Worm (Caenorhabditis elegans): Measurements from ENCODE around the gene degl-2.

degl-2 gene

DNA sequence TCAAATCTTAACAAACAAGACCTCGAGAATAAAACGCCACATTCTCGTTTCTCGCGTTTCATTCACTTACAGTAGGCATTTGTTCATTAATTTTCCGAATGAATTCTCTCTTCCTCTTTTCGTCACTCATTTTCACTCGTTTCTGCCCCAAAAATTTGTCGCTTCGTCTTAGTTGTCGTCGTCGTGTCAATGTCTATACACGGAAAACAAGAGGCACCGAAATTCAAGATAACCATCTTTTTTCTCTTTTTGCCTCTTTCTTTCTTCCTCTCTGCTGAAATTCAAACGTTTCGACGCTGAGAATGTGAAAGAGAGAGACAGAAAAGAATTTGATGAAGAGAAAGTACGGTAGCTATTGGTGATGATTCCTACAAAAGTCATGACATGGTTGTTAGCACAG, 25.3 kb upstream of the degl-2 start:
- TF ChIP-seq ceh-16 (tag; optimal IDR thresholded peaks at IDR 0.05) (peak; percentile 49), nhr-25 (tag; optimal IDR thresholded peaks at IDR 0.05) (peak; percentile 48), elt-1 (tag; optimal IDR thresholded peaks at IDR 0.05) (peak; percentile 77), nhr-23 (tag; optimal IDR thresholded peaks at IDR 0.05) (peak; percentile 84), lsy-2 (tag; optimal IDR thresholded peaks at IDR 0.05) (no peak)

DNA sequence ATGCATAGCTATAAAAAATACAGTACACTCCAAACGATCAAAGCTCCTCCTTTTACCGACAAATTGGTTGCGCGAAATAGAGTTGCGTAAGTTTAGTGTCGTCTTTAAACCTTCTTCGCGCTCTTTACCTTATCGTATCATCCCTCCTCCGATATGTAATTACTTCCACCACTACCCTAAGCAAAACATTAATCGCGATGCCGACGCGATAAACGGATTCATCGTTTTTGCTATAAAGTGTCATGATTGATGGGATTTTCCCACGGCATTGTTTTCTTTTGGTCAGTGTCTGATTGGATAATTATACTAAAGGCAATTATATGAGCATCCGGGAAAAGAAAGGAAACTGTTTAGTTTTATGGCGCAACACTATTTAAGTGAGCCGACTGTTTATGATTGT, 24.5 kb upstream of the degl-2 start:
- TF ChIP-seq mdl-1 (tag; optimal IDR thresholded peaks at IDR 0.05) (no peak), ceh-16 (tag; optimal IDR thresholded peaks at IDR 0.05) (peak; percentile 91), nhr-129 (tag; optimal IDR thresholded peaks at IDR 0.05) (no peak), fos-1 (tag; optimal IDR thresholded peaks at IDR 0.05) (no peak), lin-13 (GFP tag; optimal IDR thresholded peaks at IDR 0.05) (no peak), elt-1 (tag; optimal IDR thresholded peaks at IDR 0.05) (peak; percentile 94), ama-1 (optimal IDR thresholded peaks at IDR 0.05) (no peak), nhr-10 (tag; optimal IDR thresholded peaks at IDR 0.05) (no peak), elt-3 (tag; optimal IDR thresholded peaks at IDR 0.05) (no peak)

DNA sequence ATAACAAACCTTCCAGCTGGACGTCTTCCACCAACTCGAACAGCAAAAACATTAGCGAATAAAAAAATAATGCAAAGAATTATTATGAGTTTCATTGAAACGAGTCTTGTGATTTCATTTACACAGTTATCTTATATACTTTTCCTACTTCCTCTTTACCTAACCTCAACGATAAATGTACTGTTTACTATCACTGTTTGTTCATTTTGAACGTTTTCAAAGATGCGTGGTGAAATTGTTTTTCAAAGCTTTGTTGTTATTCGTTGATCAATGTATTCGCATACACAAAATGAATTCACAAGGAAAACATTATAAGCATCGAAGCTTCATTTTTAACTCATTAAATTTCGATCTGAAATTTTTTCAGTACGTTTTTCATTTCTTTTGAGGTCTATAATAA, 21.0 kb upstream of the degl-2 start, which contains the start of gene W09C2.7:
Gene W09C2.7 (minus strand): TSS at position 101 of the 400 bp plus-strand sequence.
- TF ChIP-seq nhr-6 (tag; optimal IDR thresholded peaks at IDR 0.05) (no peak), sma-9 (GFP tag; optimal IDR thresholded peaks at IDR 0.05) (no peak), sma-9 (tag; optimal IDR thresholded peaks at IDR 0.05) (no peak), nhr-23 (tag; optimal IDR thresholded peaks at IDR 0.05) (no peak), ceh-16 (tag; optimal IDR thresholded peaks at IDR 0.05) (no peak), F13H6.1 (tag; optimal IDR thresholded peaks at IDR 0.05) (no peak), nhr-12 (tag; optimal IDR thresholded peaks at IDR 0.05) (no peak), nhr-25 (tag; optimal IDR thresholded peaks at IDR 0.05) (no peak), ama-1 (optimal IDR thresholded peaks at IDR 0.05) (no peak)

ce11 chrIV:9623269-9623668, 20.0 kb upstream of the degl-2 start, which contains the start of gene W09C2.9:
TSS of gene W09C2.9 (minus strand) at chrIV:9623369.
- no peak for TF ChIP-seq skn-1 (tag; optimal IDR thresholded peaks at IDR 0.05)
- TF ChIP-seq unc-55 (GFP tag; optimal IDR thresholded peaks at IDR 0.05), result no peak
- no peak for TF ChIP-seq crh-2 (tag; optimal IDR thresholded peaks at IDR 0.05)
- TF ChIP-seq lin-11 (tag; optimal IDR thresholded peaks at IDR 0.05), result no peak
- TF ChIP-seq ztf-1 (GFP tag; conservative IDR thresholded peaks at IDR 0.05), result no peak
- no peak for TF ChIP-seq mab-5 (tag; optimal IDR thresholded peaks at IDR 0.05)

DNA sequence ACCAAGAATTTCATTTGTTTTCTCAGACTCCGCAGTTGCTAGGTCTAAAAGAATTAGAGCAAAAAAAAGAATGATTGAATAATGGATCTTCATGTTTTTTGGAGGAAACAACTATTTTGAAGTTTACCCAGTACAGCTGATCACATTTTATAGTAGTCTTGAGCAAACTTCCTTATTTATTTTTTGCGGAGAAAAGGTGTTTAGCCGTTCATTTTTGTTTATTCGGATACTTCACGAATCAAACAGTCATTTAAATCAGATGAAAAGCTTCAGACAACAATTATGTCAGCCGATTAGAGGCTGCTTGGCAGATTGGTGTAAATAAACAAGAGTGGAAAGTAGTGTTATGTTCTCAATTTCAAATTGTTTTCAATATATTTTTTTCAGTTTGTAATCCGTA, 19.0 kb upstream of the degl-2 start, which contains the start of gene W09C2.8:
Gene W09C2.8 (minus strand): TSS at position 101 of the 400 bp plus-strand sequence.
- no peak for TF ChIP-seq nhr-77 (tag; optimal IDR thresholded peaks at IDR 0.05)
- no peak for TF ChIP-seq ztf-4 (tag; optimal IDR thresholded peaks at IDR 0.05)
- TF ChIP-seq nhr-237 (tag; optimal IDR thresholded peaks at IDR 0.05), result no peak

DNA sequence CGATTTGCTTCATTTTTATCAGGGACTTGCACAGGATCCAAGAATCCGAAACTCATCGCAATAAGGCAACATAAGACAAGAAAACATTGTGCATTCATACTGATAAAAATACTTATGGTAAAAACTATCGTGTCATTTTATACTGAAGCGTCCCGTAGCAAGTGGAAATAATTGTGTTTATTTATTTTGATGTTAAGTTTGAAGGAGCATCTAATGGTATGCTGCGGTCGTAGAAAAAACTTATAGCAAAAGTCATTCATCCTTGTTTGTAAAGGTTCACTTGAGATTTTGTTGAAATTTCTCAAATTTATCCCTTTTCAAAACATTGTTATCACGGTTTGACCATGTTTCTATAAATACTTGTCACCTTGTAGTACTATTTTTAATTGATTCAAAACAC, 18.3 kb upstream of the degl-2 start, which contains the start of gene W09C2.10:
Gene W09C2.10 (minus strand): TSS at position 101 of the 400 bp plus-strand sequence.
- TF ChIP-seq mab-5 (tag; optimal IDR thresholded peaks at IDR 0.05) (no peak), sma-3 (GFP tag; optimal IDR thresholded peaks at IDR 0.05) (no peak), nhr-10 (tag; optimal IDR thresholded peaks at IDR 0.05) (no peak), lin-11 (tag; optimal IDR thresholded peaks at IDR 0.05) (no peak), lin-13 (GFP tag; optimal IDR thresholded peaks at IDR 0.05) (no peak), aly-2 (tag; optimal IDR thresholded peaks at IDR 0.05) (no peak), sma-9 (GFP tag; optimal IDR thresholded peaks at IDR 0.05) (no peak), sma-9 (tag; optimal IDR thresholded peaks at IDR 0.05) (no peak), unc-62 (GFP tag; optimal IDR thresholded peaks at IDR 0.05) (no peak)

- TF ChIP-seq peb-1 (tag; optimal IDR thresholded peaks at IDR 0.05), result no peak
- no peak for TF ChIP-seq unc-55 (GFP tag; optimal IDR thresholded peaks at IDR 0.05)
- TF ChIP-seq fos-1 (tag; optimal IDR thresholded peaks at IDR 0.05), result peak; percentile 18
- peak; percentile 1 for TF ChIP-seq crh-2 (tag; optimal IDR thresholded peaks at IDR 0.05)
- peak; percentile 8 for TF ChIP-seq sma-9 (GFP tag; optimal IDR thresholded peaks at IDR 0.05)
- TF ChIP-seq sma-9 (tag; optimal IDR thresholded peaks at IDR 0.05), result no peak
- peak; percentile 69 for TF ChIP-seq blmp-1 (tag; optimal IDR thresholded peaks at IDR 0.05; ENCODE audit: insufficient read depth)
- peak; percentile 2 for TF ChIP-seq sma-3 (GFP tag; optimal IDR thresholded peaks at IDR 0.05)
- no peak for TF ChIP-seq elt-1 (tag; optimal IDR thresholded peaks at IDR 0.05)
These were observed 17.5 kb upstream of the degl-2 start for ce11 chrIV:9625829-9626228.

Data from whole organism, L2 larva.